Fruit fly (Drosophila melanogaster) whole organism, embryonic: ENCODE data around the gene Fancl.

Experiments used
- ATbp ChIP-seq: fragments of 200-800 bp; sonication (Bioruptor generic); optimal IDR thresholded peaks from 2 replicates; lab custom pipeline; 2017; ENCODE audit warnings: missing biosample characterization, mild to moderate bottlenecking, missing genetic modification characterization, missing genetic modification reagents
- Atf-2 ChIP-seq: fragments of 200-800 bp; sonication (Bioruptor generic); optimal IDR thresholded peaks from 2 replicates; lab custom pipeline; 2016; ENCODE audit warnings: missing biosample characterization, missing genetic modification characterization
- CG10267 ChIP-seq: fragments of 200-800 bp; sonication (Bioruptor generic); optimal IDR thresholded peaks from 2 replicates; lab custom pipeline; 2018; ENCODE audit warnings: missing biosample characterization, mild to moderate bottlenecking, missing genetic modification characterization, moderate library complexity
- CG10431 ChIP-seq: fragments of 200-800 bp; sonication (Bioruptor generic); optimal IDR thresholded peaks from 3 replicates; lab custom pipeline; 2018; ENCODE audit warnings: missing biosample characterization, mild to moderate bottlenecking, missing genetic modification characterization
- CG11093 ChIP-seq: fragments of 200-800 bp; sonication (Bioruptor generic); IDR thresholded peaks from 3 replicates; pipeline ENCODE4 v1.3.6; 2022; ENCODE audit warnings: missing biosample characterization, missing genetic modification characterization
- CG12659 ChIP-seq: fragments of 200-800 bp; sonication (Bioruptor generic); optimal IDR thresholded peaks from 3 replicates; lab custom pipeline; 2017; ENCODE audit warnings: mild to moderate bottlenecking, missing biosample characterization, missing genetic modification reagents, missing genetic modification characterization
- CG12769 ChIP-seq: fragments of 200-800 bp; sonication (Bioruptor generic); optimal IDR thresholded peaks from 2 replicates; lab custom pipeline; 2019; ENCODE audit warnings: missing biosample characterization, mild to moderate bottlenecking, missing genetic modification characterization, moderate library complexity
- CG13424 ChIP-seq: fragments of 200-800 bp; sonication (Bioruptor generic); optimal IDR thresholded peaks from 2 replicates; lab custom pipeline; 2019; ENCODE audit warnings: missing biosample characterization, mild to moderate bottlenecking, missing genetic modification characterization, moderate library complexity
- CG13624 ChIP-seq: fragments of 200-800 bp; sonication (Bioruptor generic); optimal IDR thresholded peaks from 2 replicates; lab custom pipeline; 2016; ENCODE audit warnings: missing biosample characterization, missing genetic modification characterization
- CG13775 ChIP-seq: fragments of 200-800 bp; sonication (Bioruptor generic); optimal IDR thresholded peaks from 3 replicates; lab custom pipeline; 2017; ENCODE audit warnings: missing biosample characterization, mild to moderate bottlenecking, missing genetic modification characterization
- CG14710 ChIP-seq: fragments of 200-800 bp; sonication (Bioruptor generic); optimal IDR thresholded peaks from 3 replicates; lab custom pipeline; 2019; ENCODE audit warnings: missing biosample characterization, mild to moderate bottlenecking, missing genetic modification characterization, moderate library complexity
- CG15601 ChIP-seq: fragments of 200-800 bp; sonication (Bioruptor generic); optimal IDR thresholded peaks from 3 replicates; lab custom pipeline; 2019; ENCODE audit warnings: missing biosample characterization, mild to moderate bottlenecking, missing genetic modification characterization, moderate library complexity
- CG17186 ChIP-seq: fragments of 200-800 bp; sonication (Bioruptor generic); optimal IDR thresholded peaks from 3 replicates; lab custom pipeline; 2017; ENCODE audit warnings: missing biosample characterization, missing genetic modification reagents, missing genetic modification characterization
- CG17385 ChIP-seq: fragments of 200-800 bp; sonication (Bioruptor generic); optimal IDR thresholded peaks from 3 replicates; lab custom pipeline; 2018; ENCODE audit warnings: missing biosample characterization, mild to moderate bottlenecking, missing genetic modification characterization
- CG17568 ChIP-seq: fragments of 200-800 bp; sonication (Bioruptor generic); optimal IDR thresholded peaks from 2 replicates; lab custom pipeline; 2018; ENCODE audit warnings: missing biosample characterization, mild to moderate bottlenecking, missing genetic modification characterization, moderate library complexity
- CG17829 ChIP-seq: fragments of 200-800 bp; optimal IDR thresholded peaks from 2 replicates; lab custom pipeline; 2019; ENCODE audit warnings: missing biosample characterization, mild to moderate bottlenecking, missing genetic modification characterization, moderate library complexity
- CG18619 ChIP-seq: fragments of 200-800 bp; sonication (Bioruptor generic); optimal IDR thresholded peaks from 3 replicates; lab custom pipeline; 2017; ENCODE audit warnings: missing biosample characterization, mild to moderate bottlenecking, missing genetic modification characterization
- CG3281 ChIP-seq: fragments of 200-800 bp; sonication (Bioruptor generic); optimal IDR thresholded peaks from 3 replicates; lab custom pipeline; 2017; ENCODE audit warnings: missing biosample characterization, mild to moderate bottlenecking, missing genetic modification characterization
- CG34376 ChIP-seq: fragments of 200-800 bp; sonication (Bioruptor generic); optimal IDR thresholded peaks from 2 replicates; lab custom pipeline; 2018; ENCODE audit warnings: missing biosample characterization, mild to moderate bottlenecking, missing genetic modification characterization
- CG34422 ChIP-seq: fragments of 200-800 bp; sonication (Bioruptor generic); IDR thresholded peaks from 3 replicates; pipeline ENCODE4 v1.3.6; 2022; ENCODE audit warnings: missing biosample characterization, missing genetic modification characterization
- CG4404 ChIP-seq: fragments of 200-800 bp; sonication (Bioruptor generic); IDR thresholded peaks from 2 replicates; pipeline ENCODE4 v1.3.6; 2022; ENCODE audit warnings: missing biosample characterization, missing genetic modification characterization
- CG4424 ChIP-seq: fragments of 200-800 bp; sonication (Bioruptor generic); optimal IDR thresholded peaks from 3 replicates; lab custom pipeline; 2016; ENCODE audit warnings: missing biosample characterization, missing genetic modification characterization
- CG5245 ChIP-seq: fragments of 200-800 bp; sonication (Bioruptor generic); optimal IDR thresholded peaks from 3 replicates; lab custom pipeline; 2016; ENCODE audit warnings: missing biosample characterization, missing genetic modification characterization
- CG6689 ChIP-seq: fragments of 200-800 bp; sonication (Bioruptor generic); IDR thresholded peaks from 2 replicates; pipeline ENCODE4 v1.3.6; 2022; ENCODE audit warnings: missing biosample characterization, missing genetic modification characterization
- CHES-1-like ChIP-seq: fragments of 200-800 bp; sonication (Bioruptor generic); optimal IDR thresholded peaks from 2 replicates; lab custom pipeline; 2016; ENCODE audit warnings: missing biosample characterization, missing genetic modification characterization
- CoRest ChIP-seq: fragments of 200-800 bp; sonication (Bioruptor generic); optimal IDR thresholded peaks from 3 replicates; lab custom pipeline; 2018; ENCODE audit warnings: missing biosample characterization, mild to moderate bottlenecking, missing genetic modification characterization, moderate library complexity
- Elba2 ChIP-seq: fragments of 200-800 bp; sonication (Bioruptor generic); optimal IDR thresholded peaks from 3 replicates; lab custom pipeline; 2016; ENCODE audit warnings: missing biosample characterization, missing genetic modification characterization
- HmgZ ChIP-seq: fragments of 200-800 bp; sonication (Bioruptor generic); optimal IDR thresholded peaks from 2 replicates; lab custom pipeline; 2018; ENCODE audit warnings: missing biosample characterization, mild to moderate bottlenecking, missing genetic modification characterization
- Hmr ChIP-seq: fragments of 200-800 bp; sonication (Bioruptor generic); optimal IDR thresholded peaks from 3 replicates; lab custom pipeline; 2017; ENCODE audit warnings: mild to moderate bottlenecking, missing biosample characterization, missing genetic modification reagents, missing genetic modification characterization
- Hr51 ChIP-seq, 2 experiments: fragments of 200-800 bp; sonication (Bioruptor generic); optimal IDR thresholded peaks; 2 replicates in 1 of 2; 3 replicates in 1 of 2; lab custom pipeline; 2016 to 2018; ENCODE audit warnings: missing biosample characterization in 2 of 2, missing genetic modification characterization in 2 of 2, mild to moderate bottlenecking in 1 of 2, moderate library complexity in 1 of 2
- MBD-R2 ChIP-seq: fragments of 200-800 bp; sonication (Bioruptor generic); IDR thresholded peaks from 2 replicates; pipeline ENCODE4 v1.3.6; 2022; ENCODE audit warnings: missing biosample characterization, missing genetic modification characterization
- Max ChIP-seq: fragments of 200-800 bp; sonication (Bioruptor generic); optimal IDR thresholded peaks from 2 replicates; lab custom pipeline; 2016; ENCODE audit warnings: missing biosample characterization, mild to moderate bottlenecking, missing genetic modification characterization
- NK7.1 ChIP-seq: fragments of 200-800 bp; sonication (Bioruptor generic); optimal IDR thresholded peaks from 3 replicates; lab custom pipeline; 2016; ENCODE audit warnings: missing biosample characterization, missing genetic modification characterization
- NfI ChIP-seq: fragments of 200-800 bp; sonication (Bioruptor generic); optimal IDR thresholded peaks from 3 replicates; lab custom pipeline; 2018; ENCODE audit warnings: missing biosample characterization, mild to moderate bottlenecking, missing genetic modification characterization, moderate library complexity
- Ptx1 ChIP-seq: fragments of 200-800 bp; sonication (Bioruptor generic); IDR thresholded peaks from 2 replicates; pipeline ENCODE4 v1.3.6; 2022; ENCODE audit warnings: missing biosample characterization, missing genetic modification characterization
- Vsx1 ChIP-seq: fragments of 200-800 bp; sonication (Bioruptor generic); optimal IDR thresholded peaks from 2 replicates; lab custom pipeline; 2017; ENCODE audit warnings: missing biosample characterization, mild to moderate bottlenecking, missing genetic modification characterization, missing genetic modification reagents
- Xbp1 ChIP-seq: fragments of 200-800 bp; sonication (Bioruptor generic); optimal IDR thresholded peaks from 3 replicates; lab custom pipeline; 2016; ENCODE audit warnings: missing biosample characterization, mild to moderate bottlenecking, missing genetic modification characterization
- Xrp1 ChIP-seq: fragments of 200-800 bp; sonication (Bioruptor generic); IDR thresholded peaks from 2 replicates; pipeline ENCODE4 v1.3.6; 2022; ENCODE audit warnings: missing biosample characterization, missing genetic modification characterization
- aop ChIP-seq: fragments of 200-800 bp; sonication (Bioruptor generic); IDR thresholded peaks from 2 replicates; pipeline ENCODE4 v1.3.6; 2022; ENCODE audit warnings: missing biosample characterization, missing genetic modification characterization
- az2 ChIP-seq: fragments of 200-800 bp; sonication (Bioruptor generic); optimal IDR thresholded peaks from 3 replicates; lab custom pipeline; 2016; ENCODE audit warnings: missing biosample characterization, missing genetic modification characterization
- cwo ChIP-seq: fragments of 200-800 bp; sonication (Bioruptor generic); optimal IDR thresholded peaks from 3 replicates; lab custom pipeline; 2017; ENCODE audit warnings: missing biosample characterization, missing genetic modification characterization, mild to moderate bottlenecking, moderate library complexity, missing genetic modification reagents
- esg ChIP-seq: fragments of 200-800 bp; sonication (Bioruptor generic); conservative IDR thresholded peaks from 2 replicates; pipeline ENCODE4 v1.3.6; 2022; ENCODE audit warnings: missing biosample characterization, missing genetic modification characterization
- fd96Cb ChIP-seq: fragments of 200-800 bp; sonication (Bioruptor generic); optimal IDR thresholded peaks from 2 replicates; lab custom pipeline; 2018; ENCODE audit warnings: missing biosample characterization, mild to moderate bottlenecking, missing genetic modification characterization, moderate library complexity
- fu2 ChIP-seq: fragments of 200-800 bp; sonication (Bioruptor generic); optimal IDR thresholded peaks from 2 replicates; lab custom pipeline; 2016; ENCODE audit warnings: missing biosample characterization, missing genetic modification characterization
- lola ChIP-seq, 3 experiments: fragments of >200 bp in 2 of 3; fragments of 200-800 bp in 1 of 3; sonication (Bioruptor generic) in 1 of 3; optimal IDR thresholded peaks; 2 replicates each; lab custom pipeline; 2017 to 2019; ENCODE audit warnings: missing biosample characterization in 3 of 3, missing genetic modification characterization in 3 of 3, mild to moderate bottlenecking in 1 of 3, moderate library complexity in 1 of 3
- onecut ChIP-seq: fragments of 200-800 bp; sonication (Bioruptor generic); IDR thresholded peaks from 2 replicates; pipeline ENCODE4 v1.3.6; 2022; ENCODE audit warnings: missing biosample characterization, missing genetic modification characterization
- tup ChIP-seq: fragments of 200-800 bp; sonication (Bioruptor generic); optimal IDR thresholded peaks from 2 replicates; lab custom pipeline; 2016; ENCODE audit warnings: missing biosample characterization, mild to moderate bottlenecking, missing genetic modification characterization, moderate library complexity

The Fancl gene

dm6 chr3R:10048035-10048774 lies 4.5 kb downstream of the Fancl start (continued):
- TF ChIP-seq Ptx1, result peak; percentile 37; the same call in 1 of the 2 replicates
- 0 out of 2 replicates have a peak, but pooled peaks have one; percentile 7 for TF ChIP-seq MBD-R2 (GFP tag; lab: Robert Waterston, UW)
- no peak for TF ChIP-seq CG4404
- peak; percentile 54 for TF ChIP-seq CG34376 (GFP tag; lab: Kevin White, UChicago)
- peak; percentile 19 for TF ChIP-seq Xbp1 (GFP tag; lab: Kevin White, UChicago)
- peak; percentile 46 for TF ChIP-seq CG17385 (GFP tag; lab: Kevin White, UChicago)
- no peak for TF ChIP-seq Vsx1 (GFP tag; lab: Kevin White, UChicago)
- TF ChIP-seq CG18619, result peak; percentile 51
- peak in 1 of 2 experiments; percentile 70 for TF ChIP-seq Hr51 (GFP tag; optimal IDR thresholded peaks at IDR 0.05; lab: Kevin White, UChicago)
- peak; percentile 20 for TF ChIP-seq CG14710 (tag; lab: Kevin White, UChicago)
- TF ChIP-seq CG3281 (GFP tag; lab: Kevin White, UChicago), result peak; percentile 45
- TF ChIP-seq CG5245 (GFP tag; lab: Kevin White, UChicago), result no peak
- 0 out of 2 replicates have a peak, but pooled peaks have one; percentile 27 for TF ChIP-seq esg (GFP tag; lab: Robert Waterston, UW)
- no peak for TF ChIP-seq CG13624 (GFP tag; lab: Kevin White, UChicago)
- TF ChIP-seq Hmr (GFP tag; lab: Kevin White, UChicago), result peak; percentile 40
- TF ChIP-seq CG13775 (GFP tag; lab: Kevin White, UChicago), result peak; percentile 40
- peak; percentile 68 for TF ChIP-seq CoRest
- peak; percentile 26; the same call in 1 of the 2 replicates for TF ChIP-seq onecut
- peak; percentile 12 for TF ChIP-seq CG10267 (tag; lab: Kevin White, UChicago)
- TF ChIP-seq CG34422 (GFP tag; lab: Robert Waterston, UW), result 0 out of 3 replicates have a peak, but pooled peaks have one; percentile 20
- TF ChIP-seq lola (GFP tag; optimal IDR thresholded peaks at IDR 0.05; lab: Kevin White, UChicago), result peak in 1 of 3 experiments; percentile 33
- 0 out of 3 replicates have a peak, but pooled peaks have one; percentile 37 for TF ChIP-seq CG11093 (GFP tag; lab: Robert Waterston, UW)
- TF ChIP-seq cwo, result peak; percentile 16
- no peak for TF ChIP-seq aop (GFP tag; lab: Robert Waterston, UW)
- peak; percentile 29 for TF ChIP-seq fd96Cb
- TF ChIP-seq CG6689 (GFP tag; lab: Robert Waterston, UW), result 0 out of 2 replicates have a peak, but pooled peaks have one; percentile 22
- TF ChIP-seq CG17186 (GFP tag; lab: Kevin White, UChicago), result no peak
- peak; percentile 33 for TF ChIP-seq az2 (GFP tag; lab: Kevin White, UChicago)
- TF ChIP-seq CG12769, result no peak
- peak; percentile 51 for TF ChIP-seq CG17829 (tag; lab: Kevin White, UChicago)
- no peak for TF ChIP-seq Atf-2 (GFP tag; lab: Kevin White, UChicago)
- peak; percentile 50 for TF ChIP-seq ATbp
- TF ChIP-seq Xrp1 (GFP tag; lab: Robert Waterston, UW), result peak; percentile 15; the same call in 1 of the 2 replicates
- no peak for TF ChIP-seq NK7.1
- TF ChIP-seq CG13424, result peak; percentile 63
- TF ChIP-seq CG15601 (tag; lab: Kevin White, UChicago), result peak; percentile 21
- TF ChIP-seq CG12659, result peak; percentile 48
- peak; percentile 42 for TF ChIP-seq CG4424 (GFP tag; lab: Kevin White, UChicago)
- no peak for TF ChIP-seq CHES-1-like (GFP tag; lab: Kevin White, UChicago)
- no peak for TF ChIP-seq CG10431 (GFP tag; lab: Kevin White, UChicago)
- TF ChIP-seq CG17568 (GFP tag; lab: Kevin White, UChicago), result no peak
- TF ChIP-seq Elba2 (GFP tag; lab: Kevin White, UChicago), result peak; percentile 55
- no peak for TF ChIP-seq HmgZ (tag; lab: Kevin White, UChicago)
- peak; percentile 27 for TF ChIP-seq Max (GFP tag; lab: Kevin White, UChicago)
- TF ChIP-seq tup, result no peak
- peak; percentile 36 for TF ChIP-seq NfI (GFP tag; lab: Kevin White, UChicago)
- no peak for TF ChIP-seq fu2 (GFP tag; lab: Kevin White, UChicago)
